Fruit fly (Drosophila melanogaster) whole organism, adult: ENCODE results near the gene CG17258.

Experiments used
- CG11617 ChIP-seq: fragments of 200-800 bp; sonication (Bioruptor generic); optimal IDR thresholded peaks from 2 replicates; lab custom pipeline; 2017; ENCODE audit warnings: mild to moderate bottlenecking, missing biosample characterization, missing genetic modification reagents, missing genetic modification characterization
- CG12768 ChIP-seq: fragments of 200-800 bp; sonication (Bioruptor generic); optimal IDR thresholded peaks from 2 replicates; lab custom pipeline; 2017; ENCODE audit warnings: missing biosample characterization, missing genetic modification characterization, mild to moderate bottlenecking, moderate library complexity, missing genetic modification reagents
- CG14711 ChIP-seq: fragments of 200-800 bp; sonication (Bioruptor generic); optimal IDR thresholded peaks from 2 replicates; lab custom pipeline; 2018; ENCODE audit warnings: missing biosample characterization, mild to moderate bottlenecking, missing genetic modification characterization, moderate library complexity
- CG1620 ChIP-seq: fragments of 200-800 bp; sonication (Bioruptor generic); optimal IDR thresholded peaks from 2 replicates; lab custom pipeline; 2016; ENCODE audit warnings: missing biosample characterization, missing genetic modification characterization
- CG33017 ChIP-seq: fragments of 200-800 bp; sonication (Bioruptor generic); optimal IDR thresholded peaks from 2 replicates; lab custom pipeline; 2018; ENCODE audit warnings: missing biosample characterization, mild to moderate bottlenecking, missing genetic modification characterization, moderate library complexity
- CG5204 ChIP-seq: fragments of 200-800 bp; sonication (Bioruptor generic); optimal IDR thresholded peaks from 2 replicates; lab custom pipeline; 2016; ENCODE audit warnings: missing biosample characterization, missing genetic modification characterization
- CG7045 ChIP-seq: fragments of 200-800 bp; sonication (Bioruptor generic); optimal IDR thresholded peaks from 2 replicates; lab custom pipeline; 2017; ENCODE audit warnings: missing biosample characterization, mild to moderate bottlenecking, missing genetic modification characterization
- CG7101 ChIP-seq: fragments of 200-800 bp; sonication (Bioruptor generic); optimal IDR thresholded peaks from 2 replicates; lab custom pipeline; 2018; ENCODE audit warnings: missing biosample characterization, mild to moderate bottlenecking, missing genetic modification characterization, moderate library complexity
- Clk ChIP-seq: fragments of 200-800 bp; sonication (Bioruptor generic); optimal IDR thresholded peaks from 2 replicates; lab custom pipeline; 2017; ENCODE audit warnings: missing biosample characterization, missing genetic modification characterization
- Crg-1 ChIP-seq: fragments of 200-800 bp; sonication (Bioruptor generic); optimal IDR thresholded peaks from 2 replicates; lab custom pipeline; 2016; ENCODE audit warnings: missing biosample characterization, missing genetic modification characterization
- Hr96 ChIP-seq: fragments of 200-800 bp; sonication (Bioruptor generic); optimal IDR thresholded peaks from 2 replicates; lab custom pipeline; 2016; ENCODE audit warnings: missing biosample characterization, missing genetic modification characterization
- Mnt ChIP-seq: fragments of 200-800 bp; sonication (Bioruptor generic); optimal IDR thresholded peaks from 2 replicates; lab custom pipeline; 2016; ENCODE audit warnings: missing biosample characterization, mild to moderate bottlenecking, missing genetic modification characterization
- bab1 ChIP-seq: fragments of 200-800 bp; sonication (Bioruptor generic); optimal IDR thresholded peaks from 3 replicates; lab custom pipeline; 2019; ENCODE audit warnings: missing biosample characterization, mild to moderate bottlenecking, missing genetic modification characterization, moderate library complexity
- cic ChIP-seq: fragments of 200-800 bp; sonication (Bioruptor generic); optimal IDR thresholded peaks from 2 replicates; lab custom pipeline; 2017; ENCODE audit warnings: missing biosample characterization, mild to moderate bottlenecking, missing genetic modification characterization, moderate library complexity
- cnc ChIP-seq, 2 experiments: fragments of >200 bp; optimal IDR thresholded peaks; 2 replicates each; lab custom pipeline; 2017
- kay ChIP-seq: fragments of 200-800 bp; sonication (Bioruptor generic); peaks from one replicate; lab custom pipeline; 2016; ENCODE audit warnings: missing biosample characterization, missing genetic modification characterization, borderline replicate concordance
- ovo ChIP-seq: fragments of 200-800 bp; sonication (Bioruptor generic); optimal IDR thresholded peaks from 2 replicates; lab custom pipeline; 2016; ENCODE audit warnings: missing biosample characterization, missing genetic modification characterization
- pad ChIP-seq: fragments of 200-800 bp; sonication (Bioruptor generic); optimal IDR thresholded peaks from 3 replicates; lab custom pipeline; 2017; ENCODE audit warnings: missing biosample characterization, missing genetic modification characterization, mild to moderate bottlenecking, moderate library complexity, missing genetic modification reagents
- tj ChIP-seq: fragments of 200-800 bp; sonication (Bioruptor generic); optimal IDR thresholded peaks from 3 replicates; lab custom pipeline; 2017; ENCODE audit warnings: missing biosample characterization, mild to moderate bottlenecking, missing genetic modification characterization, moderate library complexity
- toe ChIP-seq: fragments of 200-800 bp; sonication (Bioruptor generic); optimal IDR thresholded peaks from 2 replicates; lab custom pipeline; 2016; ENCODE audit warnings: missing biosample characterization, missing genetic modification characterization

Gene CG17258

DNA sequence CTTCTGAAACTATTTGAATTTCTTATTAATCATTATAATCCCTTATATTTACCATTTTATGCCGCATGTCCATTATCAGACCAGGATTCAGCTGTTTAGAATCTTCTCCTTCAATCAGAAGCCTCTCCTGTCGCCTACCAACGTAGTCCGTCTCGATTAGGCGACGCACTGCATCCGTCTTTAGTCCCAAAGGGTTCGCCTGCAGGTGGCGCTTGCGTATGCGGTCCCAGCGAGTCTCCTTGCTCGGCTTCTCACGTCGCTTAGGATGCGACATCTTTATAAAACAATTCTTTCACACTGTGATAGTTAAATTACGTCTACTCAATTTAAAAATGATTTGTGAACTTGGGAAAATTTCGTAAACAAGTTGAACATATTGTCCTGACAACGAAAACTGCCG is at the start of gene CG17258:
TSS of gene CG17258 (minus strand) at position 380 of the 400 bp plus-strand sequence.
- no peak for TF ChIP-seq kay
- no peak for TF ChIP-seq Hr96 (GFP tag; lab: Kevin White, UChicago)
- no peak for TF ChIP-seq CG14711 (tag; lab: Kevin White, UChicago)
- no peak for TF ChIP-seq tj (GFP tag; lab: Kevin White, UChicago)
- no peak for TF ChIP-seq Crg-1 (GFP tag; lab: Kevin White, UChicago)
- TF ChIP-seq pad: no peak
- no peak for TF ChIP-seq cnc (optimal IDR thresholded peaks at IDR 0.05; lab: Kevin White, UChicago)
- TF ChIP-seq toe (GFP tag; lab: Kevin White, UChicago): no peak
- no peak for TF ChIP-seq bab1 (GFP tag; lab: Kevin White, UChicago)
- TF ChIP-seq cic (GFP tag; lab: Kevin White, UChicago): no peak

DNA sequence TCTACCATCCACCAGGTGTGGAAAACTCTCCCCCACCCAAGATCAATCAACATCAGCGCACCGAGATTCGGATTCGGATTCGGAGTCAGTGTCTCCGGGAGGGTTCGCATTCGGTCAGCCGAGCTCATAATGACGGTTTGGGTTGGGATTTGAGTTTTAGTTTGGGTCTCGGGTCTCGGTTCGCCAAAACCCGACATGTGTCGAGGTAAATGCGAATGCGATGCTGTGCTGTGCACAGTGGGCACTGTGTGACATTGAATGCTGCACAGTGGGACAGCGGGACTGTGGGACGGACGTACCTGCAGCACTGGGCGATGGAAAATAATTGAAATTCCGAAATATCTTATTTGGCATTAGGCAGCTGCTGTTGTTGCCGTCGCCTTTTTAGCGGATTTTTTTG is 48.4 kb upstream of the CG17258 start:
- TF ChIP-seq Mnt (no peak), CG5204 (GFP tag; lab: Kevin White, UChicago) (no peak), toe (GFP tag; lab: Kevin White, UChicago) (no peak), Hr96 (GFP tag; lab: Kevin White, UChicago) (no peak), bab1 (GFP tag; lab: Kevin White, UChicago) (no peak), Crg-1 (GFP tag; lab: Kevin White, UChicago) (no peak), tj (GFP tag; lab: Kevin White, UChicago) (no peak), CG11617 (GFP tag; lab: Kevin White, UChicago) (no peak), pad (no peak), CG7101 (tag; lab: Kevin White, UChicago) (no peak), CG14711 (tag; lab: Kevin White, UChicago) (no peak), CG12768 (GFP tag; lab: Kevin White, UChicago) (no peak), CG7045 (GFP tag; lab: Kevin White, UChicago) (no peak), kay (no peak), CG33017 (no peak), cic (GFP tag; lab: Kevin White, UChicago) (no peak), Clk (GFP tag; lab: Kevin White, UChicago) (no peak), ovo (no peak), CG1620 (no peak)

DNA sequence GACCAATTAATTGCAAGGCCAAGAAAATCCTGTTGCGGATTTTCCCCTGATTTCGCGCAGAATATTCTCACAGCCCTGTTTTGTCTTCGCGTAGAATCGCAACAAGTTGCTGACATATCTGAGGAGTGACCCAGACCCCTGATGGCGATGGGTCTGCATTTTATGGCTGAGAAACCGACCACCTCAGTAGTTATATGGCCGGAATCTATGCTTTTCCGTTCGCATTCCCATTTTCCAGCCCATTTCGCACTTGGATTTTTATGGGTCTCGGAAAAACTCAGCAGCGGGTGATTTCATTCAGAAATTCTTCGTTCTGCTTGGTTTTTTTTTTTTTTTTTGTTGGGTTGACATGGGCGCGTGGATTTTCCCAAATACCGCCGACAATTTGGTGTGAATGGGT is 47.7 kb upstream of the CG17258 start:
- TF ChIP-seq tj (GFP tag; lab: Kevin White, UChicago) (no peak), cnc (optimal IDR thresholded peaks at IDR 0.05; lab: Kevin White, UChicago) (no peak), Hr96 (GFP tag; lab: Kevin White, UChicago) (no peak), bab1 (GFP tag; lab: Kevin White, UChicago) (no peak), CG14711 (tag; lab: Kevin White, UChicago) (no peak), cic (GFP tag; lab: Kevin White, UChicago) (no peak), CG1620 (no peak), Clk (GFP tag; lab: Kevin White, UChicago) (no peak), CG33017 (no peak), CG11617 (GFP tag; lab: Kevin White, UChicago) (no peak), toe (GFP tag; lab: Kevin White, UChicago) (no peak), pad (no peak), CG5204 (GFP tag; lab: Kevin White, UChicago) (no peak), kay (no peak), CG7101 (tag; lab: Kevin White, UChicago) (no peak), Crg-1 (GFP tag; lab: Kevin White, UChicago) (no peak), CG7045 (GFP tag; lab: Kevin White, UChicago) (no peak)

DNA sequence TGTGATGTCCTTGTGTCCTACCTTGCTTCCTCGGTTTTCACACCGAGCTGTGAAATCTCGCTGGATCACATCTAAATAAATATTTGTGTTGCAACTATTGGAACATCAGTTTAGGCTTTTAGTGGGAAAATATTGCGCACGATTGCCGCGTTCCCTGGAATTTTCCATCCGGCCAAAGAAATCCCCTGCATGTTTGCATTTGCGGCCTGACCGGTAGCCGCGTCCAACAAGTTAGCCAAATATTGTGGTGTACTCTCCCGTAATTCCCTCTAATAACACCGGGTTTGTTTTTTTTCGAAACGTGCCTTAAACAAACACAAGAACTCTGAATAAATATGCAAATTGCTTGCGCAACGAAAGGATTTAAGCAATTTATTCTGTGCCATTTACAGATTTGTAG is 43.6 kb upstream of the CG17258 start:
- no peak for TF ChIP-seq pad
- no peak for TF ChIP-seq toe (GFP tag; lab: Kevin White, UChicago)
- TF ChIP-seq Mnt: no peak
- TF ChIP-seq cnc (optimal IDR thresholded peaks at IDR 0.05; lab: Kevin White, UChicago): no peak
- no peak for TF ChIP-seq CG5204 (GFP tag; lab: Kevin White, UChicago)
- no peak for TF ChIP-seq Hr96 (GFP tag; lab: Kevin White, UChicago)
- TF ChIP-seq kay: no peak

DNA sequence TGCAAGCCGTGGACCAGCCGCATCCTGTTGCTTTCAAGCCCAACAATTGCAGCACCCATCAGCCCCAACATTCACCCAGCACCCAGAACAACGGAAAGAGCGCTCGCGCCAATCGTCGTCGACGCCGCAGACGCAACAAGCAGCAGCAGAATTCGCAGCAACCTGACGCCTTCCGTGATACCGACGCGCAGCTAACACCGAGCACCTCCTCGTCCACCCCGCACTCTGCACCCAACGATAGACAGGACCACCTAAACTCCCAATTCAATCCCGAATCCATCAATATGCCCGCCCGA is 24.4 kb upstream of the CG17258 start:
- no peak for TF ChIP-seq CG11617 (GFP tag; lab: Kevin White, UChicago)
- TF ChIP-seq CG14711 (tag; lab: Kevin White, UChicago): no peak
- no peak for TF ChIP-seq Mnt
- no peak for TF ChIP-seq CG33017
- TF ChIP-seq tj (GFP tag; lab: Kevin White, UChicago): no peak
- TF ChIP-seq CG7045 (GFP tag; lab: Kevin White, UChicago): no peak
- no peak for TF ChIP-seq CG12768 (GFP tag; lab: Kevin White, UChicago)
- no peak for TF ChIP-seq pad
- TF ChIP-seq ovo: no peak
- TF ChIP-seq toe (GFP tag; lab: Kevin White, UChicago): no peak
- no peak for TF ChIP-seq CG7101 (tag; lab: Kevin White, UChicago)
- TF ChIP-seq Hr96 (GFP tag; lab: Kevin White, UChicago): no peak
- no peak for TF ChIP-seq bab1 (GFP tag; lab: Kevin White, UChicago)
- TF ChIP-seq Crg-1 (GFP tag; lab: Kevin White, UChicago): no peak
- no peak for TF ChIP-seq kay
- no peak for TF ChIP-seq CG1620
- no peak for TF ChIP-seq cic (GFP tag; lab: Kevin White, UChicago)
- TF ChIP-seq Clk (GFP tag; lab: Kevin White, UChicago): no peak
- no peak for TF ChIP-seq CG5204 (GFP tag; lab: Kevin White, UChicago)

DNA sequence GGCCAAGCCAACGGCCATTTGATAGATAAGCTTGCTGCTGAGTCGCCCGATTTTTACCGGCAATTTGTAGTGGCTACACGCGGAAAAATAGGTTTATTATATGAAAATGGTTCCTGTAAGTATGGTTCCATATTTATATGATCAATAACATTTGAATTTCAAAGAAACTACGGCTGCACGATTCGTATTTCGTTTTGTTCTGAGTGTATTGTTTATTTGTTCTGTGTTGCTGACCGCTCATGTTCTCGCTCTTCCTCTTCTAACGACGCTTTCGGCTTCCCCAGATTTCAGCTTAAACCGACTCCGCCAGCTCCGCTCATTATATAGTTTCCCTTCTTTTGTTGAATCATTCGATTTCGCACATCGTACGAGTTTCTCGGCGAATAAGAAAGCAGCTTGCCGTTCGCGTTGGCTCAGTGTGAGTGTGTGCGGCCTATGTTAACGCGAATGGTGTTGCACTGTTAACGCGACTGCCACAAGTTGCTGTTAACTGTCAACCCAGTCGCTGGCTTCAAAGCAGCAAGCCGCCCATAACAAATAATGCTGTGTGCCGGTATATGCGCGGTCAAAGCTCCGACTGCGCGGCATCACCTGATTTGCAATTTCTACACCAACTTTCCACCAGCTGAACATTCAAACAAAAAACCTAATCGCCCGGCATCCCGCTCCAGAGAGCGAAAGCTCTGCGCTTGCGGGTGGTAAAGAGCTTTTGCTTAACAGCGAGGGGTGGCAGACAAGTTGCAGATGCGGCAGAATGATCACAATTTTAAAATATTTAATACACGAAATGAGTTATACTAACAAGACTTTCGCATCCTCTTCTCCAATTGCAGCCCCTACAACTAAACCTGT is 23.9 kb upstream of the CG17258 start:
- TF ChIP-seq CG14711 (tag; lab: Kevin White, UChicago) (peak; percentile 29), Crg-1 (GFP tag; lab: Kevin White, UChicago) (peak; percentile 12), ovo (no peak), cnc (optimal IDR thresholded peaks at IDR 0.05; lab: Kevin White, UChicago) (no peak), CG11617 (GFP tag; lab: Kevin White, UChicago) (no peak), Hr96 (GFP tag; lab: Kevin White, UChicago) (no peak), Clk (GFP tag; lab: Kevin White, UChicago) (no peak), tj (GFP tag; lab: Kevin White, UChicago) (peak; percentile 76), bab1 (GFP tag; lab: Kevin White, UChicago) (peak; percentile 81), pad (peak; percentile 37), kay (peak; percentile 74), toe (GFP tag; lab: Kevin White, UChicago) (no peak), CG1620 (peak; percentile 23), CG7101 (tag; lab: Kevin White, UChicago) (no peak), CG5204 (GFP tag; lab: Kevin White, UChicago) (no peak), CG7045 (GFP tag; lab: Kevin White, UChicago) (peak; percentile 57), cic (GFP tag; lab: Kevin White, UChicago) (peak; percentile 54), CG33017 (peak; percentile 50), Mnt (no peak), CG12768 (GFP tag; lab: Kevin White, UChicago) (peak; percentile 71)
